Worm (Caenorhabditis elegans) whole organism, L4 larva: ENCODE measurements around the gene srv-10.

Experiments used
- T20F7.1 ChIP-seq: fragments of 200-800 bp; sonication (Bioruptor generic); optimal IDR thresholded peaks from 2 replicates; lab custom pipeline; 2018; ENCODE audit warnings: mild to moderate bottlenecking, missing genetic modification characterization, missing compliant biosample characterization
- Y105C5A.15 ChIP-seq: fragments of 200-800 bp; sonication (Bioruptor generic); IDR thresholded peaks from 2 replicates; pipeline ENCODE4 v1.3.6; 2022; ENCODE audit warnings: missing genetic modification characterization, missing compliant biosample characterization
- ZK337.2 ChIP-seq: fragments of 200-800 bp; sonication (Bioruptor generic); IDR thresholded peaks from 2 replicates; pipeline ENCODE4 v1.3.6; 2022; ENCODE audit warnings: missing genetic modification reagents, missing genetic modification characterization, missing compliant biosample characterization
- ZK546.5 ChIP-seq, 2 experiments: sonication (generic microtip); optimal IDR thresholded peaks; 2 replicates each; lab custom pipeline; 2017; ENCODE audit warnings: missing biosample characterization in 2 of 2, missing genetic modification characterization in 2 of 2
- aha-1 ChIP-seq: fragments of 150-350 bp; peaks from one replicate; lab custom pipeline; 2014; ENCODE audit warnings: missing biosample characterization, missing genetic modification characterization
- ama-1 ChIP-seq: fragments of 150-350 bp; optimal IDR thresholded peaks from 2 replicates; lab custom pipeline; 2014; ENCODE audit warnings: inconsistent platforms, mixed read lengths
- ceh-32 ChIP-seq: sonication (generic microtip); optimal IDR thresholded peaks from 2 replicates; lab custom pipeline; 2016; ENCODE audit warnings: mild to moderate bottlenecking, missing genetic modification characterization, missing compliant biosample characterization; ENCODE audit not compliant: poor library complexity
- cey-2 ChIP-seq: sonication (generic microtip); optimal IDR thresholded peaks from 3 replicates; lab custom pipeline; 2017; ENCODE audit warnings: missing genetic modification characterization, mild to moderate bottlenecking, missing compliant biosample characterization, antibody characterized with exemption, borderline replicate concordance; ENCODE audit not compliant: insufficient read depth
- daf-16 ChIP-seq, 3 experiments: sonication (generic microtip); optimal IDR thresholded peaks; 2 replicates each; lab custom pipeline; 2016 to 2017; ENCODE audit warnings: missing genetic modification characterization in 3 of 3, missing genetic modification reagents in 3 of 3, mild to moderate bottlenecking in 2 of 3, missing compliant biosample characterization in 2 of 3, missing biosample characterization in 1 of 3, moderate library complexity in 1 of 3
- daf-19 ChIP-seq: fragments of 200-800 bp; sonication (Bioruptor generic); conservative IDR thresholded peaks from 2 replicates; pipeline ENCODE4 v1.3.6; 2022; ENCODE audit warnings: missing genetic modification characterization, missing compliant biosample characterization
- dmd-8 ChIP-seq: fragments of 200-800 bp; sonication (Bioruptor generic); IDR thresholded peaks from 2 replicates; pipeline ENCODE4 v1.3.6; 2022; ENCODE audit warnings: missing genetic modification characterization, missing compliant biosample characterization
- dmd-9 ChIP-seq: fragments of 200-800 bp; sonication (Bioruptor generic); IDR thresholded peaks from 2 replicates; pipeline ENCODE4 v1.3.6; 2022; ENCODE audit warnings: missing genetic modification reagents, missing genetic modification characterization, missing compliant biosample characterization
- dpl-1 ChIP-seq: fragments of 150-350 bp; optimal IDR thresholded peaks from 2 replicates; lab custom pipeline; 2014; ENCODE audit warnings: missing biosample characterization, missing genetic modification reagents, missing genetic modification characterization
- fkh-10 ChIP-seq: fragments of 150-350 bp; optimal IDR thresholded peaks from 2 replicates; lab custom pipeline; 2014; ENCODE audit warnings: missing biosample characterization, missing genetic modification reagents, missing genetic modification characterization
- hmg-1.1 ChIP-seq: fragments of 200-800 bp; sonication (Bioruptor generic); IDR thresholded peaks from 2 replicates; pipeline ENCODE4 v1.3.6; 2022; ENCODE audit warnings: missing genetic modification reagents, missing genetic modification characterization, missing compliant biosample characterization
- lim-7 ChIP-seq: fragments of 200-800 bp; sonication (Bioruptor generic); IDR thresholded peaks from 2 replicates; pipeline ENCODE4 v1.3.6; 2022; ENCODE audit warnings: missing genetic modification characterization, missing compliant biosample characterization
- lin-15B ChIP-seq: fragments of 150-350 bp; sonication (generic microtip); optimal IDR thresholded peaks from 3 replicates; lab custom pipeline; 2014; ENCODE audit warnings: missing biosample characterization, missing genetic modification characterization
- lin-39 ChIP-seq: fragments of 150-350 bp; optimal IDR thresholded peaks from 2 replicates; lab custom pipeline; 2014; ENCODE audit warnings: missing biosample characterization, missing genetic modification reagents, missing genetic modification characterization
- lsy-2 ChIP-seq, 2 experiments: fragments of 150-350 bp in 1 of 2; sonication (generic microtip) in 1 of 2; optimal IDR thresholded peaks; 2 replicates each; lab custom pipeline; 2014 to 2017; ENCODE audit warnings: missing biosample characterization in 2 of 2, missing genetic modification characterization in 2 of 2
- mdt-29 ChIP-seq: fragments of 200-800 bp; sonication (Bioruptor generic); IDR thresholded peaks from 2 replicates; pipeline ENCODE4 v1.3.6; 2022; ENCODE audit warnings: missing genetic modification reagents, missing genetic modification characterization, missing compliant biosample characterization
- mep-1 ChIP-seq: fragments of 150-350 bp; sonication (generic microtip); optimal IDR thresholded peaks from 3 replicates; lab custom pipeline; 2014; ENCODE audit warnings: missing biosample characterization, missing genetic modification characterization
- mes-2 ChIP-seq: sonication (generic microtip); optimal IDR thresholded peaks from 2 replicates; lab custom pipeline; 2016; ENCODE audit warnings: missing genotype, mild to moderate bottlenecking, missing genetic modification characterization, missing compliant biosample characterization; ENCODE audit not compliant: poor library complexity, severe bottlenecking
- mxl-3 ChIP-seq: fragments of 200-800 bp; sonication (Bioruptor generic); optimal IDR thresholded peaks from 2 replicates; lab custom pipeline; 2018; ENCODE audit warnings: mild to moderate bottlenecking, missing genetic modification characterization, missing compliant biosample characterization
- nhr-25 ChIP-seq: sonication (generic microtip); optimal IDR thresholded peaks from 2 replicates; lab custom pipeline; 2017; ENCODE audit warnings: missing genetic modification characterization, mild to moderate bottlenecking, missing compliant biosample characterization, antibody characterized with exemption, moderate library complexity, borderline replicate concordance; ENCODE audit not compliant: insufficient read depth
- nhr-28 ChIP-seq: fragments of 150-350 bp; optimal IDR thresholded peaks from 2 replicates; lab custom pipeline; 2014; ENCODE audit warnings: missing biosample characterization, missing genetic modification characterization
- nhr-48 ChIP-seq: sonication (generic microtip); optimal IDR thresholded peaks from 2 replicates; lab custom pipeline; 2016; ENCODE audit warnings: mild to moderate bottlenecking, missing genetic modification characterization, missing compliant biosample characterization
- nhr-6 ChIP-seq: fragments of 150-350 bp; optimal IDR thresholded peaks from 2 replicates; lab custom pipeline; 2014; ENCODE audit warnings: missing biosample characterization, missing genetic modification characterization
- pqm-1 ChIP-seq: sonication (generic microtip); optimal IDR thresholded peaks from 2 replicates; lab custom pipeline; 2017; ENCODE audit warnings: missing biosample characterization, missing genetic modification characterization
- snpc-1.2 ChIP-seq: fragments of 200-800 bp; sonication (Bioruptor generic); IDR thresholded peaks from 2 replicates; pipeline ENCODE4 v1.3.6; 2022; ENCODE audit warnings: missing genetic modification reagents, missing genetic modification characterization, missing compliant biosample characterization
- tra-1 ChIP-seq: fragments of 200-800 bp; sonication (Bioruptor generic); IDR thresholded peaks from 2 replicates; pipeline ENCODE4 v1.3.6; 2022; ENCODE audit warnings: missing genetic modification reagents, missing genetic modification characterization, missing compliant biosample characterization
- unc-62 ChIP-seq, 3 experiments: fragments of 150-350 bp in 1 of 3; sonication (generic microtip); optimal IDR thresholded peaks in 2 of 3; peaks in 1 of 3; 1 replicate in 1 of 3; 2 replicates in 2 of 3; lab custom pipeline; 2014 to 2017; ENCODE audit warnings: missing biosample characterization in 3 of 3, missing genetic modification characterization in 3 of 3, missing genetic modification reagents in 3 of 3, missing genotype in 1 of 3
- zfp-2 ChIP-seq: sonication (generic microtip); optimal IDR thresholded peaks from 2 replicates; lab custom pipeline; 2016; ENCODE audit warnings: mild to moderate bottlenecking, missing genetic modification characterization, missing compliant biosample characterization
- zip-11 ChIP-seq: fragments of 200-800 bp; sonication (Bioruptor generic); IDR thresholded peaks from 2 replicates; pipeline ENCODE4 v1.3.6; 2022; ENCODE audit warnings: missing genetic modification characterization, missing compliant biosample characterization
- ztf-11 ChIP-seq: fragments of 150-350 bp; optimal IDR thresholded peaks from 2 replicates; lab custom pipeline; 2014; ENCODE audit warnings: missing biosample characterization, missing genetic modification characterization

Gene srv-10

DNA sequence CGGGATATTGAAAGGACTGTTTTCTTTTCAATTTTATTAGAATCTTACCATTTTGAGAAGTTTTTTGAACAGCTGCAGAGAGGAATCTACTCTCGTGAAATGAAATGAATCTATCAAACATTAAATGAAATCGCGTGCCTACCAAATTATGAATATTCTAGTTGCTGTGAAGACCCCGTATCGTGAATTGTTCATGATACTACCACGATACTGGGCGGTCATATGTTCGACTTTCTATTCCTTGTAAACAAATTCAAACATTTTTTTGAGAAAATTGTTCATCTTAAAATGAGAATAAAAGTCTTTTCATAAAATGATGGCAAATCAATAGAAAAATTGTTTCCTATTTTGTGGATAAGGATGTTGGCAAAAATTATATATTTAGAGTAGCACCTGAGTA, 37.9 kb upstream of the srv-10 start, which contains the start of gene gcy-34:
gcy-34 (minus strand) TSS at position 101 of the 400 bp plus-strand sequence.
- TF ChIP-seq lin-15B (no peak), ztf-11 (no peak), lim-7 (GFP tag; lab: Robert Waterston, UW) (no peak), daf-19 (GFP tag; lab: Robert Waterston, UW) (no peak), mdt-29 (GFP tag; lab: Robert Waterston, UW) (no peak), dmd-9 (GFP tag; lab: Robert Waterston, UW) (no peak), Y105C5A.15 (GFP tag; lab: Robert Waterston, UW) (no peak), ZK337.2 (GFP tag; lab: Robert Waterston, UW) (no peak), pqm-1 (no peak), tra-1 (GFP tag; lab: Robert Waterston, UW) (no peak), nhr-48 (no peak), lsy-2 (tag; optimal IDR thresholded peaks at IDR 0.05; lab: Kevin White, UChicago) (no peak), mxl-3 (GFP tag; lab: Kevin White, UChicago) (no peak), daf-16 (GFP tag; optimal IDR thresholded peaks at IDR 0.05; lab: Kevin White, UChicago) (no peak), daf-16 (tag; optimal IDR thresholded peaks at IDR 0.05; lab: Kevin White, UChicago) (no peak), ceh-32 (tag; lab: Kevin White, UChicago) (no peak), cey-2 (tag; lab: Kevin White, UChicago) (no peak), T20F7.1 (GFP tag; lab: Kevin White, UChicago) (no peak), zfp-2 (tag; lab: Kevin White, UChicago) (no peak), ZK546.5 (tag; optimal IDR thresholded peaks at IDR 0.05; lab: Kevin White, UChicago) (no peak)
- TF ChIP-seq, all 104 proteins: peak for 0

DNA sequence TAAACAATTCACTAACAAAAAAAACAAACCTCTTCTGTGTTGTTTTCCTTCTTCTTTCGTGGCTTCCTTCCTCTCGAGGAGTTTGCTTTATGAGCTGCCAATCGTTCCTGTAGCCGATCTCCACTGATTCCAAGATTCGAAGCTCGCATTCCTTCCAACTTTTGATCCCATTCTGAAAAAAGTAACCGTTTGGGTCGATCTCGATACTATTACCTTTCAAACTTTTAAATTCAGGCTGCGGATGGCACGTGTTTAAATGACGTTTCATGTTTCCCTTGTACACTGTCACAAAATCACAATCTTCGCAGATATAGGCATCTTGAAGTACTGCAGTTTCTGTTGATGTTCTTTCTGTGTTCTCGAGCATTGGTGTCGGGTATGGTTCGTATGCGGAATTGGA, 36.2 kb upstream of the srv-10 start:
- no peak for TF ChIP-seq nhr-6 (tag; lab: Kevin White, UChicago)
- no peak for TF ChIP-seq fkh-10 (GFP tag; lab: Kevin White, UChicago)
- TF ChIP-seq aha-1 (tag; lab: Kevin White, UChicago), result peak; percentile 94

DNA sequence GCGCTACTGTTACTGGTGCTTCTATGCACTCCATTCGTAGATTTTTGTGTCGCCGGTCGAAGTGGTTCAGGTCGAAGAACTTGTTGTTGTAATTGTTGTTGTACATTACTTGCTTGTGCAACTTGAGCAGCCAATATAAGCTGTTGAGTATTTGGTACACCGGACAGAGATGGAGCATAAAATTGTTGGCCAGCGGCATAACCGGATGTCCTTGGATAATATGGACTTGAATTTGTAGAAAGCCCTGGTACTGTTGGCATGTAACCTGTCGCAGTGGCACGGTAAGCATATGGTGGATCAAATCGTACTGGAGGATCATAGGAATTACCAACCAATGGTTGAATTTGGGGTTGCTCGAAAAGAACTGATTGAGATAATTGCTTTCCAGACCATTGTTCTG, 34.7 kb upstream of the srv-10 start:
- TF ChIP-seq dmd-8 (0 out of 2 replicates have a peak, but pooled peaks have one; percentile 51), dpl-1 (GFP tag; lab: Kevin White, UChicago) (no peak), hmg-1.1 (no peak), zip-11 (no peak), mxl-3 (GFP tag; lab: Kevin White, UChicago) (no peak), ZK337.2 (GFP tag; lab: Robert Waterston, UW) (no peak), lin-39 (tag; lab: Kevin White, UChicago) (no peak), ama-1 (lab: Kevin White, UChicago) (no peak), unc-62 (GFP tag; optimal IDR thresholded peaks at IDR 0.05 in 1 of 2; lab: Kevin White, UChicago) (peak in 1 of 2 experiments; percentile 92), unc-62 (tag; optimal IDR thresholded peaks at IDR 0.05; lab: Kevin White, UChicago) (no peak)

DNA sequence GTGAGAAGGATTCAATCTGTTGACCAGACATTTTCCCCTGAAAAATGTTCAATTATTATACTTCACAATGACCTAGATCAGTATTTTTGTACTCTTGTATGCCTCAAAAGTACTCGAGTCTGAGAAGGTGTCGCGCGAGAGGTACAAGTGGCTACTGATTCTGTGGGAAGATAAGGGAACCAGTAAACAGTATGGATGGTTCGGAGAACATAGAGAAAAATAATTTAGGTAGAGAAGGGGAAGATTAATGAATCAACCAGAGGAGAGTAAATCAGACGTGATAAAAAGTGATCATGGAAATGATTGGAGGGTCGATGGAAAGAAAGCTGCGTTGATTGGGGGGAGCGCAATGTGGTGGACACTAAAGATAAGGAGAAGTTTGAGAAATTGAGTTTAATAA, 34.3 kb upstream of the srv-10 start:
- TF ChIP-seq aha-1 (tag; lab: Kevin White, UChicago), result peak; percentile 73
- TF ChIP-seq snpc-1.2, result no peak
- TF ChIP-seq nhr-25 (tag; lab: Kevin White, UChicago), result peak; percentile 25
- peak; percentile 77 for TF ChIP-seq nhr-28 (tag; lab: Kevin White, UChicago)
- TF ChIP-seq dmd-9 (GFP tag; lab: Robert Waterston, UW), result no peak
- peak; percentile 2 for TF ChIP-seq mep-1 (tag; lab: Kevin White, UChicago)
- TF ChIP-seq mes-2, result no peak
